Fruit fly (Drosophila melanogaster) whole organism, embryonic: ENCODE results near the gene run.

ENCODE experiments used
- C15 ChIP-seq: fragments of 200-800 bp; sonication (Bioruptor generic); IDR thresholded peaks from 3 replicates; pipeline ENCODE4 v1.3.6; 2022; ENCODE audit warnings: missing biosample characterization, missing genetic modification characterization
- CG10147 ChIP-seq: fragments of 200-800 bp; sonication (Bioruptor generic); optimal IDR thresholded peaks from 2 replicates; lab custom pipeline; 2019; ENCODE audit warnings: missing biosample characterization, mild to moderate bottlenecking, missing genetic modification characterization, moderate library complexity
- CG10274 ChIP-seq: fragments of 200-800 bp; sonication (Bioruptor generic); optimal IDR thresholded peaks from 3 replicates; lab custom pipeline; 2017; ENCODE audit warnings: missing biosample characterization, mild to moderate bottlenecking, missing genetic modification characterization
- CG10321 ChIP-seq: fragments of 200-800 bp; sonication (Bioruptor generic); IDR thresholded peaks from 2 replicates; pipeline ENCODE4 v1.3.6; 2022; ENCODE audit warnings: missing biosample characterization, missing genetic modification characterization
- CG10565 ChIP-seq: fragments of 200-800 bp; sonication (Bioruptor generic); optimal IDR thresholded peaks from 3 replicates; lab custom pipeline; 2016; ENCODE audit warnings: missing biosample characterization, mild to moderate bottlenecking, missing genetic modification characterization
- CG11456 ChIP-seq: fragments of 200-800 bp; sonication (Bioruptor generic); IDR thresholded peaks from 3 replicates; pipeline ENCODE4 v1.3.6; 2022; ENCODE audit warnings: missing biosample characterization, missing genetic modification characterization
- CG12219 ChIP-seq: fragments of 200-800 bp; sonication (Bioruptor generic); optimal IDR thresholded peaks from 3 replicates; lab custom pipeline; 2018; ENCODE audit warnings: missing biosample characterization, mild to moderate bottlenecking, missing genetic modification characterization
- CG12744 ChIP-seq: fragments of 200-800 bp; sonication (Bioruptor generic); optimal IDR thresholded peaks from 2 replicates; lab custom pipeline; 2016; ENCODE audit warnings: missing biosample characterization, missing genetic modification characterization
- CG13123 ChIP-seq: fragments of 200-800 bp; sonication (Bioruptor generic); optimal IDR thresholded peaks from 2 replicates; lab custom pipeline; 2016; ENCODE audit warnings: missing biosample characterization, missing genetic modification characterization
- CG13894 ChIP-seq: fragments of 200-800 bp; sonication (Bioruptor generic); optimal IDR thresholded peaks from 3 replicates; lab custom pipeline; 2018; ENCODE audit warnings: missing biosample characterization, mild to moderate bottlenecking, missing genetic modification characterization, moderate library complexity
- CG14014 ChIP-seq: fragments of 200-800 bp; sonication (Bioruptor generic); IDR thresholded peaks from 2 replicates; pipeline ENCODE4 v1.3.6; 2022; ENCODE audit warnings: missing biosample characterization, missing genetic modification characterization
- CG14710 ChIP-seq: fragments of 200-800 bp; sonication (Bioruptor generic); optimal IDR thresholded peaks from 3 replicates; lab custom pipeline; 2019; ENCODE audit warnings: missing biosample characterization, mild to moderate bottlenecking, missing genetic modification characterization, moderate library complexity
- CG14965 ChIP-seq: fragments of 200-800 bp; sonication (Bioruptor generic); optimal IDR thresholded peaks from 2 replicates; lab custom pipeline; 2016; ENCODE audit warnings: missing biosample characterization, missing genetic modification characterization, borderline replicate concordance
- CG1529 ChIP-seq: fragments of 200-800 bp; sonication (Bioruptor generic); optimal IDR thresholded peaks from 3 replicates; lab custom pipeline; 2018; ENCODE audit warnings: missing biosample characterization, missing genetic modification characterization
- CG15696 ChIP-seq: fragments of 200-800 bp; sonication (Bioruptor generic); optimal IDR thresholded peaks from 2 replicates; lab custom pipeline; 2019; ENCODE audit warnings: missing biosample characterization, mild to moderate bottlenecking, missing genetic modification characterization, moderate library complexity
- CG17186 ChIP-seq: fragments of 200-800 bp; sonication (Bioruptor generic); optimal IDR thresholded peaks from 3 replicates; lab custom pipeline; 2017; ENCODE audit warnings: missing biosample characterization, missing genetic modification reagents, missing genetic modification characterization
- CG2129 ChIP-seq: fragments of 200-800 bp; sonication (Bioruptor generic); IDR thresholded peaks from 2 replicates; pipeline ENCODE4 v1.3.6; 2022; ENCODE audit warnings: missing biosample characterization, missing genetic modification characterization; ENCODE audit not compliant: partially characterized antibody
- CG31365 ChIP-seq: fragments of 200-800 bp; sonication (Bioruptor generic); optimal IDR thresholded peaks from 2 replicates; lab custom pipeline; 2018; ENCODE audit warnings: missing biosample characterization, mild to moderate bottlenecking, missing genetic modification characterization
- CG33557 ChIP-seq: fragments of 200-800 bp; sonication (Bioruptor generic); optimal IDR thresholded peaks from 2 replicates; lab custom pipeline; 2019; ENCODE audit warnings: missing biosample characterization, mild to moderate bottlenecking, missing genetic modification characterization, moderate library complexity
- CG3838 ChIP-seq: fragments of 200-800 bp; sonication (Bioruptor generic); optimal IDR thresholded peaks from 3 replicates; lab custom pipeline; 2016; ENCODE audit warnings: missing biosample characterization, missing genetic modification characterization
- CG5245 ChIP-seq: fragments of 200-800 bp; sonication (Bioruptor generic); optimal IDR thresholded peaks from 3 replicates; lab custom pipeline; 2016; ENCODE audit warnings: missing biosample characterization, missing genetic modification characterization
- CG7786 ChIP-seq: fragments of 200-800 bp; sonication (Bioruptor generic); optimal IDR thresholded peaks from 2 replicates; lab custom pipeline; 2016; ENCODE audit warnings: missing biosample characterization, missing genetic modification characterization
- Dref ChIP-seq: fragments of 200-800 bp; sonication (Bioruptor generic); IDR thresholded peaks from 2 replicates; pipeline ENCODE4 v1.3.6; 2022; ENCODE audit warnings: missing biosample characterization, missing genetic modification characterization
- Ets65A ChIP-seq: fragments of 200-800 bp; sonication (Bioruptor generic); peaks from one replicate; lab custom pipeline; 2016; ENCODE audit warnings: missing biosample characterization, missing genetic modification characterization
- Gsc ChIP-seq: fragments of 200-800 bp; sonication (Bioruptor generic); IDR thresholded peaks from 2 replicates; pipeline ENCODE4 v1.3.6; 2022; ENCODE audit warnings: missing biosample characterization, missing genetic modification characterization
- H15 ChIP-seq: fragments of 200-800 bp; sonication (Bioruptor generic); IDR thresholded peaks from 3 replicates; pipeline ENCODE4 v1.3.6; 2022; ENCODE audit warnings: missing biosample characterization, missing genetic modification characterization
- H2.0 ChIP-seq: fragments of 200-800 bp; sonication (Bioruptor generic); IDR thresholded peaks from 2 replicates; pipeline ENCODE4 v1.3.6; 2022; ENCODE audit warnings: missing biosample characterization, missing genetic modification characterization
- HHEX ChIP-seq: fragments of 200-800 bp; sonication (Bioruptor generic); optimal IDR thresholded peaks from 3 replicates; lab custom pipeline; 2017; ENCODE audit warnings: missing biosample characterization, mild to moderate bottlenecking, missing genetic modification characterization, missing genetic modification reagents
- HmgD ChIP-seq: fragments of 200-800 bp; sonication (Bioruptor generic); optimal IDR thresholded peaks from 3 replicates; lab custom pipeline; 2016; ENCODE audit warnings: missing biosample characterization, missing genetic modification characterization
- NFAT ChIP-seq: fragments of 200-800 bp; sonication (Bioruptor generic); IDR thresholded peaks from 2 replicates; pipeline ENCODE4 v1.3.6; 2022; ENCODE audit warnings: missing biosample characterization, missing genetic modification characterization
- Poxn ChIP-seq: fragments of 200-800 bp; sonication (Bioruptor generic); IDR thresholded peaks from 2 replicates; pipeline ENCODE4 v1.3.6; 2022; ENCODE audit warnings: missing biosample characterization, missing genetic modification characterization
- Ravus ChIP-seq: fragments of 200-800 bp; sonication (Bioruptor generic); IDR thresholded peaks from 2 replicates; pipeline ENCODE4 v1.3.6; 2022; ENCODE audit warnings: missing biosample characterization, missing genetic modification characterization
- TFAM ChIP-seq: fragments of 200-800 bp; sonication (Bioruptor generic); optimal IDR thresholded peaks from 2 replicates; lab custom pipeline; 2017; ENCODE audit warnings: missing biosample characterization, missing genetic modification characterization, inconsistent platforms
- ara ChIP-seq: fragments of 200-800 bp; sonication (Bioruptor generic); IDR thresholded peaks from 2 replicates; pipeline ENCODE4 v1.3.6; 2022; ENCODE audit warnings: missing biosample characterization, missing genetic modification characterization
- bcd ChIP-seq: fragments of 200-800 bp; sonication (Bioruptor generic); optimal IDR thresholded peaks from 2 replicates; lab custom pipeline; 2017; ENCODE audit warnings: missing biosample characterization, mild to moderate bottlenecking, missing genetic modification characterization
- cas ChIP-seq: fragments of 200-800 bp; sonication (Bioruptor generic); IDR thresholded peaks from 2 replicates; pipeline ENCODE4 v1.3.6; 2022; ENCODE audit warnings: missing biosample characterization, missing genetic modification characterization
- cato ChIP-seq: fragments of 200-800 bp; sonication (Bioruptor generic); optimal IDR thresholded peaks from 2 replicates; lab custom pipeline; 2016; ENCODE audit warnings: missing biosample characterization, missing genetic modification characterization, borderline replicate concordance
- chinmo ChIP-seq: fragments of 200-800 bp; sonication (Bioruptor generic); IDR thresholded peaks from 4 replicates; pipeline ENCODE4 v1.3.6; 2022; ENCODE audit warnings: missing biosample characterization, missing genetic modification characterization; ENCODE audit not compliant: partially characterized antibody
- ci ChIP-seq: fragments of 200-800 bp; sonication (Bioruptor generic); IDR thresholded peaks from 3 replicates; pipeline ENCODE4 v1.3.6; 2022; ENCODE audit warnings: missing biosample characterization, missing genetic modification characterization
- ewg ChIP-seq: fragments of 200-800 bp; sonication (Bioruptor generic); optimal IDR thresholded peaks from 3 replicates; lab custom pipeline; 2017; ENCODE audit warnings: mild to moderate bottlenecking, missing biosample characterization, missing genetic modification reagents, missing genetic modification characterization
- fd3F ChIP-seq: fragments of 200-800 bp; sonication (Bioruptor generic); optimal IDR thresholded peaks from 2 replicates; lab custom pipeline; 2018; ENCODE audit warnings: missing biosample characterization, mild to moderate bottlenecking, missing genetic modification characterization, moderate library complexity
- gcm2 ChIP-seq: fragments of 200-800 bp; sonication (Bioruptor generic); optimal IDR thresholded peaks from 2 replicates; lab custom pipeline; 2016; ENCODE audit warnings: missing biosample characterization, missing genetic modification characterization
- gem ChIP-seq: fragments of 200-800 bp; sonication (Bioruptor generic); optimal IDR thresholded peaks from 2 replicates; lab custom pipeline; 2019; ENCODE audit warnings: missing biosample characterization, mild to moderate bottlenecking, missing genetic modification characterization, moderate library complexity
- hth ChIP-seq: fragments of >200 bp; optimal IDR thresholded peaks from 2 replicates; lab custom pipeline; 2017; ENCODE audit warnings: inconsistent platforms
- lola ChIP-seq, 3 experiments: fragments of >200 bp in 2 of 3; fragments of 200-800 bp in 1 of 3; sonication (Bioruptor generic) in 1 of 3; optimal IDR thresholded peaks; 2 replicates each; lab custom pipeline; 2017 to 2019; ENCODE audit warnings: missing biosample characterization in 3 of 3, missing genetic modification characterization in 3 of 3, mild to moderate bottlenecking in 1 of 3, moderate library complexity in 1 of 3
- maf-S ChIP-seq: fragments of 200-800 bp; sonication (Bioruptor generic); optimal IDR thresholded peaks from 2 replicates; lab custom pipeline; 2016; ENCODE audit warnings: missing biosample characterization, missing genetic modification characterization
- mld ChIP-seq: fragments of 200-800 bp; sonication (Bioruptor generic); IDR thresholded peaks from 3 replicates; pipeline ENCODE4 v1.3.6; 2022; ENCODE audit warnings: missing biosample characterization, missing genetic modification characterization; ENCODE audit not compliant: partially characterized antibody
- nau ChIP-seq: fragments of 200-800 bp; sonication (Bioruptor generic); optimal IDR thresholded peaks from 3 replicates; lab custom pipeline; 2017; ENCODE audit warnings: missing biosample characterization, mild to moderate bottlenecking, missing genetic modification characterization, missing genetic modification reagents
- phol ChIP-seq: fragments of 200-800 bp; sonication (Bioruptor generic); optimal IDR thresholded peaks from 3 replicates; lab custom pipeline; 2018; ENCODE audit warnings: missing biosample characterization, mild to moderate bottlenecking, missing genetic modification characterization, moderate library complexity
- ro ChIP-seq: fragments of 200-800 bp; sonication (Bioruptor generic); IDR thresholded peaks from 2 replicates; pipeline ENCODE4 v1.3.6; 2022; ENCODE audit warnings: missing biosample characterization, missing genetic modification characterization
- sens ChIP-seq: fragments of 200-800 bp; sonication (Bioruptor generic); peaks from one replicate; lab custom pipeline; 2016; ENCODE audit warnings: missing biosample characterization, missing genetic modification characterization
- slou ChIP-seq: fragments of 200-800 bp; sonication (Bioruptor generic); optimal IDR thresholded peaks from 3 replicates; lab custom pipeline; 2016; ENCODE audit warnings: missing biosample characterization, missing genetic modification characterization

Gene run

DNA sequence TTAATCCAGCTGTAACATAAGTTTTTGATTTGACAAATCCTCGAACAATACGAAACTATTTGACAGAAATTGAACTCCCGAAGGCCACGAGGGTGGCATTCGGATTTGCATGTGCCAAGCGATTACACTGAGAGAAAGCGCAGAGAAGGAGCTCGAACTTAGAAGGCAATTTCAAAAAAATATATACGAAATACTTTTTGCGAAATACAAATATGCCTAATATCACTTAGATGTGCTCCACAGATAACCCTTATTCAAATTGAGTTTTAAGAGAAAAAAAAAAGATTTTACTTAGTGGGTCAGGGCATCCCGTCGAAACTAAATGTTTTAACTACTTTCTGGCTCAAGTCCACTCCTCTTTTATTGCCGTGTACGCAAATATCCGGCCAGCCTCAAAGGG, 38.1 kb downstream of the run start (continued):
- TF ChIP-seq CG3838 (GFP tag; lab: Kevin White, UChicago) (no peak), H2.0 (no peak), chinmo (GFP tag; lab: Robert Waterston, UW) (no peak), Ravus (no peak), CG10321 (GFP tag; lab: Robert Waterston, UW) (no peak), cas (no peak), CG14965 (GFP tag; lab: Kevin White, UChicago) (no peak), CG13894 (no peak), HmgD (GFP tag; lab: Kevin White, UChicago) (no peak), H15 (no peak), CG2129 (GFP tag; lab: Robert Waterston, UW) (no peak), CG10147 (GFP tag; lab: Kevin White, UChicago) (no peak), Dref (GFP tag; lab: Robert Waterston, UW) (no peak), lola (GFP tag; optimal IDR thresholded peaks at IDR 0.05; lab: Kevin White, UChicago) (peak in 1 of 3 experiments; percentile 39), Ets65A (GFP tag; lab: Kevin White, UChicago) (no peak), CG17186 (GFP tag; lab: Kevin White, UChicago) (no peak), sens (GFP tag; lab: Kevin White, UChicago) (peak; percentile 54), slou (GFP tag; lab: Kevin White, UChicago) (no peak), CG15696 (no peak), ro (no peak), CG1529 (GFP tag; lab: Kevin White, UChicago) (no peak), CG31365 (tag; lab: Kevin White, UChicago) (no peak), maf-S (GFP tag; lab: Kevin White, UChicago) (no peak), CG5245 (GFP tag; lab: Kevin White, UChicago) (no peak), hth (lab: Kevin White, UChicago) (no peak), Poxn (GFP tag; lab: Robert Waterston, UW) (no peak), CG10565 (GFP tag; lab: Kevin White, UChicago) (no peak), gem (peak; percentile 33), ci (GFP tag; lab: Robert Waterston, UW) (no peak), NFAT (no peak), CG14014 (GFP tag; lab: Robert Waterston, UW) (no peak), CG10274 (GFP tag; lab: Kevin White, UChicago) (no peak), mld (no peak), ewg (GFP tag; lab: Kevin White, UChicago) (no peak), Gsc (GFP tag; lab: Robert Waterston, UW) (no peak), HHEX (GFP tag; lab: Kevin White, UChicago) (no peak), nau (GFP tag; lab: Kevin White, UChicago) (no peak), CG7786 (no peak), fd3F (GFP tag; lab: Kevin White, UChicago) (no peak), CG11456 (GFP tag; lab: Robert Waterston, UW) (no peak), gcm2 (GFP tag; lab: Kevin White, UChicago) (no peak), TFAM (no peak), bcd (GFP tag; lab: Kevin White, UChicago) (no peak), ara (no peak), cato (no peak), phol (tag; lab: Kevin White, UChicago) (peak; percentile 8), CG13123 (GFP tag; lab: Kevin White, UChicago) (no peak), C15 (no peak), CG12219 (GFP tag; lab: Kevin White, UChicago) (no peak), CG14710 (tag; lab: Kevin White, UChicago) (peak; percentile 15), CG12744 (no peak), CG33557 (GFP tag; lab: Kevin White, UChicago) (peak; percentile 12)
